Worm (Caenorhabditis elegans) whole organism, L1 larva: ENCODE data around the gene C17F4.12.

Source experiments
- aha-1 ChIP-seq: fragments of 150-350 bp; optimal IDR thresholded peaks from 2 replicates; lab custom pipeline; 2014; ENCODE audit warnings: missing biosample characterization, missing genetic modification characterization
- aly-2 ChIP-seq: fragments of 150-350 bp; optimal IDR thresholded peaks from 2 replicates; lab custom pipeline; 2014; ENCODE audit warnings: missing biosample characterization, missing genetic modification characterization
- egl-13 ChIP-seq: sonication (generic microtip); optimal IDR thresholded peaks from 2 replicates; lab custom pipeline; 2016; ENCODE audit warnings: missing genotype, missing genetic modification reagents, missing genetic modification characterization, missing compliant biosample characterization
- fos-1 ChIP-seq: fragments of 150-350 bp; optimal IDR thresholded peaks from 2 replicates; lab custom pipeline; 2014; ENCODE audit warnings: missing biosample characterization, missing genetic modification characterization
- hlh-17 ChIP-seq: fragments of 200-800 bp; sonication (Bioruptor generic); optimal IDR thresholded peaks from 2 replicates; lab custom pipeline; 2018; ENCODE audit warnings: missing genetic modification characterization, mild to moderate bottlenecking, missing compliant biosample characterization, moderate library complexity, borderline replicate concordance
- lin-15B ChIP-seq: fragments of 150-350 bp; sonication (generic microtip); optimal IDR thresholded peaks from 3 replicates; lab custom pipeline; 2014; ENCODE audit warnings: missing biosample characterization, missing genetic modification characterization
- mdl-1 ChIP-seq, 2 experiments: fragments of 150-350 bp; optimal IDR thresholded peaks; 2 replicates each; lab custom pipeline; 2014 to 2017; ENCODE audit warnings: missing biosample characterization in 2 of 2, missing genetic modification characterization in 2 of 2, inconsistent platforms in 1 of 2
- nhr-19 ChIP-seq: fragments of 200-800 bp; sonication (Bioruptor generic); conservative IDR thresholded peaks from 2 replicates; pipeline ENCODE4 v1.3.6; 2022; ENCODE audit warnings: missing genetic modification characterization, missing compliant biosample characterization
- rnt-1 ChIP-seq: sonication (generic microtip); optimal IDR thresholded peaks from 2 replicates; lab custom pipeline; 2016; ENCODE audit warnings: mild to moderate bottlenecking, missing genetic modification characterization, moderate library complexity, missing compliant biosample characterization
- snpc-4 ChIP-seq: fragments of 150-350 bp; optimal IDR thresholded peaks from 2 replicates; lab custom pipeline; 2014; ENCODE audit warnings: missing biosample characterization, missing genetic modification characterization
- sox-4 ChIP-seq: sonication (generic microtip); optimal IDR thresholded peaks from 2 replicates; lab custom pipeline; 2016; ENCODE audit warnings: missing genetic modification characterization, missing compliant biosample characterization
- unc-130 ChIP-seq: fragments of 150-350 bp; optimal IDR thresholded peaks from 2 replicates; lab custom pipeline; 2017; ENCODE audit warnings: missing biosample characterization, missing genetic modification characterization, inconsistent platforms
- unc-62 ChIP-seq: fragments of 150-350 bp; optimal IDR thresholded peaks from 2 replicates; lab custom pipeline; 2014; ENCODE audit warnings: missing biosample characterization, missing genetic modification reagents, missing genetic modification characterization
- zag-1 ChIP-seq: fragments of 150-350 bp; optimal IDR thresholded peaks from 2 replicates; lab custom pipeline; 2014; ENCODE audit warnings: missing biosample characterization, missing genetic modification characterization

DNA sequence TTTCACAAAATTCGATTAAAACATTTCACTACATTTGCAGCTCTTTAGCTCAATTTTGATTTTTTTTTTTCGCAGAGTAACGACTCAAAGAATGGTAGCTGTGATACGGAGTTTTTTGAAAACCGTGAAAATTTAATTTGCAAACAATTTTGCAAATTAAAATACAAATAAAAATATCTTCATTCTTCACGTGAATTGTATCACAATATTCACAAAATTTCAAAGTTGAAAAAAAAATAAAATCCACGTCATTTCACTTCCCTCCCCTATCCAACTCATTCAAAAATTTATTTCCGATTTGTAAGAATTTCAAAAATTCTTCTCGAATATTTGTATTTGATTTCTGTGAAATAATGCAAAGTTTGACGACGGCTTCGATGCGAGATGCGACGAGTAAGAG, 34.7 kb upstream of the C17F4.12 start, which contains the start of gene wht-4:
- TF ChIP-seq unc-62 (GFP tag; lab: Kevin White, UChicago): no peak
- TF ChIP-seq nhr-19: no peak
- TF ChIP-seq aha-1 (tag; lab: Kevin White, UChicago): no peak
- no peak for TF ChIP-seq sox-4
- TF ChIP-seq unc-130 (tag; lab: Kevin White, UChicago): no peak
- no peak for TF ChIP-seq fos-1 (tag; lab: Kevin White, UChicago)
- no peak for TF ChIP-seq zag-1 (tag; lab: Kevin White, UChicago)
- no peak for TF ChIP-seq egl-13 (tag; lab: Kevin White, UChicago)
- TF ChIP-seq snpc-4 (tag; lab: Kevin White, UChicago): no peak
- TF ChIP-seq lin-15B (tag; lab: Kevin White, UChicago): no peak
- no peak for TF ChIP-seq aly-2 (tag; lab: Kevin White, UChicago)
- TF ChIP-seq rnt-1 (tag; lab: Kevin White, UChicago): no peak
- no peak for TF ChIP-seq hlh-17 (GFP tag; lab: Kevin White, UChicago)
- no peak for TF ChIP-seq mdl-1 (tag; optimal IDR thresholded peaks at IDR 0.05; lab: Kevin White, UChicago)
